Worm (Caenorhabditis elegans): ENCODE results near the gene wht-4.

ce11 chrII:3310957-3311657, 32.4 kb downstream of the wht-4 start:
- TF ChIP-seq pha-4 (tag; optimal IDR thresholded peaks at IDR 0.05) (no peak), nhr-2 (tag; optimal IDR thresholded peaks at IDR 0.05) (no peak), lin-13 (tag; optimal IDR thresholded peaks at IDR 0.05) (no peak), nhr-76 (tag; optimal IDR thresholded peaks at IDR 0.05) (no peak), unc-62 (GFP tag; optimal IDR thresholded peaks at IDR 0.05) (no peak), ztf-11 (tag; optimal IDR thresholded peaks at IDR 0.05) (no peak)
